Worm (Caenorhabditis elegans) whole organism, L4/young adult: ENCODE data around the gene clec-176.

Source experiments
- W03F9.2 ChIP-seq: fragments of 150-350 bp; optimal IDR thresholded peaks from 2 replicates; lab custom pipeline; 2014; ENCODE audit warnings: missing biosample characterization, missing genetic modification characterization
- dao-5 ChIP-seq: sonication (generic microtip); optimal IDR thresholded peaks from 2 replicates; lab custom pipeline; 2016; ENCODE audit warnings: missing genotype, missing genetic modification characterization, moderate library complexity, missing compliant biosample characterization
- him-1 ChIP-seq: sonication (generic microtip); optimal IDR thresholded peaks from 2 replicates; lab custom pipeline; 2016; ENCODE audit warnings: missing genotype, missing genetic modification reagents, missing genetic modification characterization, missing compliant biosample characterization

Gene clec-176

ce11 chrIV:4983746-4984145 lies at the start of gene clec-176:
Gene clec-176 (plus strand): TSS chrIV:4984046.
- no peak for TF ChIP-seq him-1 (tag; lab: Kevin White, UChicago)
- TF ChIP-seq W03F9.2 (tag; lab: Kevin White, UChicago), result no peak
- TF ChIP-seq dao-5 (tag; lab: Kevin White, UChicago), result no peak

DNA sequence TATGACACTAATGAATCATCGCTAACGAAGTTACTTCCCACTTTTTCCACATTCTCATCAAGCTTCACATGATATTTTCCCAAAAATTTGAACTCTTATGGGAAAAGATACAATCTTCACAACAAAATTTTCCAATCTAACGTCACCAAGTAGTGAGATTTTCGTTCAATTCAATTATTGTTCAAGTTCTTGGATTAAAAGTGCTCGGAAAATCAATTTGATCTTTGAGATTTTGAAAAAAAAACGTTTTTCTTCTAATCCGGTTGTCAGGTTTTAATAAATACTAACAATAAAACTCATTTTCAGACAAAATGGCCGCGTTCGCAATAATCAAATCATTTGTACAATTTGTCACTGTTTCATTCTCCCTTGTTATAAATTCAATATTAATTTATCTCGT lies 49.7 kb upstream of the clec-176 start, which contains the start of gene str-153:
TSS of gene str-153 (plus strand) at position 301 of the 400 bp plus-strand sequence.
- TF ChIP-seq dao-5 (tag; lab: Kevin White, UChicago) (no peak), him-1 (tag; lab: Kevin White, UChicago) (no peak), W03F9.2 (tag; lab: Kevin White, UChicago) (no peak)

ce11 chrIV:4937647-4938046 lies 46.2 kb upstream of the clec-176 start, which contains the start of gene fbxa-86:
Gene fbxa-86 (minus strand): TSS chrIV:4938013.
- TF ChIP-seq him-1 (tag; lab: Kevin White, UChicago), result no peak
- no peak for TF ChIP-seq W03F9.2 (tag; lab: Kevin White, UChicago)
- no peak for TF ChIP-seq dao-5 (tag; lab: Kevin White, UChicago)

DNA sequence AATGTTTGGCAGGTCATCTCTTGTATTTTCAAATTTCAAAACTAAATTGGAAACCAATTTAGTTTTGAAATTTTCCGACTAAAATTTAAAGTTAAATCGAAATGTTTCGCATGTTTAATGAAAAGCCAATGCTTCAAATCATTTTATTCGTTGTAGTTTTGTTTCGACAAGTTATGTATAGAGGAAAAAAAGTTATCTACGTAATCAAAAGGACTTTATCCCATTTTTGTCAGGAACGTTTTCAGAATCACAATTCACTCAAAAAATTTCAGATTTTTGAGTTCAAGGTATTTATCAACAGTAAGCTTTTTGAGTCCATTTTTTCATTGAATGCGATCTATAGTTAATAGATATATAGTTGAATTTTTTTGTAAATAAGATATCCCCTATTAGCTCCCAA lies 45.2 kb upstream of the clec-176 start, which contains the start of gene str-168:
TSS of gene str-168 (plus strand) at position 301 of the 400 bp plus-strand sequence.
- TF ChIP-seq him-1 (tag; lab: Kevin White, UChicago) (no peak), dao-5 (tag; lab: Kevin White, UChicago) (no peak), W03F9.2 (tag; lab: Kevin White, UChicago) (no peak)

ce11 chrIV:4941681-4942080 lies 42.2 kb upstream of the clec-176 start, which contains the start of gene Y9C9A.5:
Gene Y9C9A.5 (plus strand): TSS chrIV:4941981.
- TF ChIP-seq dao-5 (tag; lab: Kevin White, UChicago), result no peak
- no peak for TF ChIP-seq him-1 (tag; lab: Kevin White, UChicago)
- no peak for TF ChIP-seq W03F9.2 (tag; lab: Kevin White, UChicago)

DNA sequence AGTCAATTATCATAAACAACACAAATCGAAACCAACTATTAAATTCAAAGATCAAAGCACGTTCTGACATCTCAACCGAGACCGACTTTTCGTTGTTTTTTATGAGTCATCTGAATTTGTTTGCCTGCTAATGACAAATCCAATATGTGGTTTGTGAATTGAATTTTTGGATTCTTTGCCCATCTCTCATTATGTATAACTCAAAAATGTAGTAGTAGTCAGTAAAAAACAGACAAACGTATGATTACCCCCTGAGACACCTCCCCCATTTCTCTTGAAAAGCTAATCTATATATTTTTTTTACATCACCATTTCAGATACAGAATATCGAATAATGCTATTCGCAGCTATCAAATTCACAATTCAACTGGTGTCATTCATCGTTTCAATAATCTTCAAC lies 38.1 kb upstream of the clec-176 start, which contains the start of gene str-169:
TSS of gene str-169 (plus strand) at position 301 of the 400 bp plus-strand sequence.
- TF ChIP-seq him-1 (tag; lab: Kevin White, UChicago) (no peak), W03F9.2 (tag; lab: Kevin White, UChicago) (no peak), dao-5 (tag; lab: Kevin White, UChicago) (no peak)

- TF ChIP-seq W03F9.2 (tag; lab: Kevin White, UChicago) (no peak), dao-5 (tag; lab: Kevin White, UChicago) (no peak), him-1 (tag; lab: Kevin White, UChicago) (no peak)
Measured at ce11 chrIV:4953887-4954286, 30.0 kb upstream of the clec-176 start, which contains the start of gene str-163. Gene str-163 (plus strand): TSS chrIV:4954187.

DNA sequence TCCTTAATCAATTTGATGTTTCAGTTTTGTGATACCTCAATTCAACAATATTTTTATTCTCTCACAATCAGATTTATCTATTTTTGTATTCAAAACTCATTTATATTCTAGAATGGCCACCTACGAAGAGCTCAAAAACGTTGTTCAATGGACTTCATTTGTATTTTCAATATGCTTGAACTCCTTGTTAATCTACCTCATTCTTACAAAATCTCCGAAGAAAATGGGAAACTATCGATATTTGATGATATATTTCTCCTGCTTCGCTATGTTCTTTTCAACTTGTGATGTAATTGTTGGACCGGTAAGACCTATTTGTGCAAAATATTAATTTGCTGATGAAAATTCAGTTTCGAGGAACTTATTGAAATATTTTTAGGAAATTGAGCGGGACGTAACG lies 23.2 kb upstream of the clec-176 start, which contains the start of gene str-164:
TSS of gene str-164 (plus strand) at position 113 of the 400 bp plus-strand sequence.
- TF ChIP-seq him-1 (tag; lab: Kevin White, UChicago), result no peak

DNA sequence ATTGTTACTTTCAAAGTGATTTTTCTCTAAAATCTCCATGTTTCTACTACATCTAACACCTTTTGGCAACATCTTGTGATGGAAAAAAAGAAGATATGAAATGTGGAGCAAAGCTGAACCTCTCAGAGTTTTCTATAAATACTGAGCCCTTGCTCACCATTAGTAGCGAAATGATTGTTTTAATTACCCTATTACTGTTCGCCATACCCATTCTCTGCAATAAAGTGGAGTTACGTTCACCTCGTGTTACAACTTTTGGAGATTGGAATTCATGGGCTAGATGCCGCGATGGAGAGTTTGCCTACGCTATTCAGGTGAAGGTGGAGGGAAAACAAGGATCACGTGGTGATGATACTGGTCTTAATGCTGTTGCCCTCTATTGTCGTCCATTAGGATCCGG lies 20.0 kb upstream of the clec-176 start, which contains the start of gene txt-3:
TSS of gene txt-3 (plus strand) at position 125 of the 400 bp plus-strand sequence.
- TF ChIP-seq dao-5 (tag; lab: Kevin White, UChicago) (no peak), him-1 (tag; lab: Kevin White, UChicago) (no peak), W03F9.2 (tag; lab: Kevin White, UChicago) (no peak)

DNA sequence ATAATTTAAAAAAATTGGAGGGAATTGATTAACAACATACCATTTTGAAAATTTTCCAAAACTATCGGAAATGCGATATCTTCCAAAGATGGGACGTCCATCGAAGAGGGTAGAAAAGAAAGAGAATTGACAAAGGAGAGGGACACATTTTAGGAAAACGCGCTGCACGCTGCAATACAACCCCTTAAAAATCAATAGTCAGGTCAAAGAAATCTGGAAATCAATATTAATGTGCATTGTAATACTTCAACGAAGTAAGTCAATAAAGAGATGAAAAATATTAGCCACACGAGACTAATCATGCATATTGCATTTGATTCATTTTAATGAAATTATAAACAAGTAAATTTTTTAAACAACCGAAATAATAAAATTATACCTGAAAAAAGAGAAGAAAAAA lies 14.4 kb upstream of the clec-176 start, which contains the start of gene Y9C9A.13:
TSS of gene Y9C9A.13 (minus strand) at position 101 of the 400 bp plus-strand sequence.
- TF ChIP-seq dao-5 (tag; lab: Kevin White, UChicago) (no peak), him-1 (tag; lab: Kevin White, UChicago) (no peak), W03F9.2 (tag; lab: Kevin White, UChicago) (no peak)

ce11 chrIV:4975995-4976394 lies 7.9 kb upstream of the clec-176 start, which contains the start of gene Y9C9A.16:
Gene Y9C9A.16 (minus strand): TSS chrIV:4976125.
- TF ChIP-seq him-1 (tag; lab: Kevin White, UChicago) (no peak), dao-5 (tag; lab: Kevin White, UChicago) (no peak), W03F9.2 (tag; lab: Kevin White, UChicago) (no peak)

DNA sequence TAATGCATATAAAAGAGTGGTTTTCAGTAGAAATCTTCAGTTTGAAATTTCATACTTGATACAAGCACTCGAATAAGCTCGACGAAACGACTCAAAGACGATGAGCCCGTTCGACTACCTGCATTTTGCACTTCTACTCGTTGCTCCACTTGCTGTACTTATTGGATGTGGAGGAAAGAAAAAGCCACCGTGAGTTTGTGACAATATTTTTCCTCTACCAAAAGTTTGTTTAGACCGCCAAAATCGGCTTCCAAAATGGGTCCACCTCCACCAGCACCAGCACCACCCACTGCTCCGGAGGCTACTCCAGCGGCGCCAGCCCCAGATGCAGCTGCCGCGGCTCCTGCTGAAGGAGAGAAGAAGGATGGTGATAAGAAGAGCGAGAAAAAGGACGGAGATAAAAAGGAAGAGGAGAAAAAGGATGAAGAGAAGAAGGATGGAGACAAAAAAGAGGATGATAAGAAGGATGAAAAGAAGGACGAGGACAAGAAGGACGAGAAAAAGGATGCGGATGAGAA lies 6.6 kb upstream of the clec-176 start, which contains the start of gene E03H12.5:
TSS of gene E03H12.5 (plus strand) at position 51 of the 518 bp plus-strand sequence.
- no peak for TF ChIP-seq him-1 (tag; lab: Kevin White, UChicago)
- no peak for TF ChIP-seq dao-5 (tag; lab: Kevin White, UChicago)
- TF ChIP-seq W03F9.2 (tag; lab: Kevin White, UChicago), result no peak

DNA sequence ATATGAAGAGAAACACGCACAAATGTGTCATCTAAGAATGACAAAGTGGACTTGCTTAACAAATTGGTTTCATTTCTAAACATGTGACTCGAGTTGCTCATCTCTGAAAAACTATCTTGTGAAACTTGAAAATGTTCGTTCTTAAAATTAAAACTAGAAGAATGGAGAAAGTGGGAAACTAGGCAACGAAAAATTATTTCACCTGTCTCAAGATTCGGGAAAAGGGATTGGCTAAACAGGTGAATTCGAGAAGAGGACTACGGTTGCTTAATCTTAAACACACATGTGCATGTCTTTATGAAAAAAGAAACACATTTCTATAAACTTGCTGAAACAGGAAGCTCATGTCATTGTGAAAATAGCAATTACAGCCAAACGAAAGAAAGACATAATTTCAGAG lies 2.8 kb upstream of the clec-176 start, which contains the start of gene srz-24:
TSS of gene srz-24 (minus strand) at position 101 of the 400 bp plus-strand sequence.
- TF ChIP-seq W03F9.2 (tag; lab: Kevin White, UChicago), result no peak
- TF ChIP-seq him-1 (tag; lab: Kevin White, UChicago), result no peak
